Worm (Caenorhabditis elegans): ENCODE measurements around the gene rrsr-1.

The rrsr-1 gene

DNA sequence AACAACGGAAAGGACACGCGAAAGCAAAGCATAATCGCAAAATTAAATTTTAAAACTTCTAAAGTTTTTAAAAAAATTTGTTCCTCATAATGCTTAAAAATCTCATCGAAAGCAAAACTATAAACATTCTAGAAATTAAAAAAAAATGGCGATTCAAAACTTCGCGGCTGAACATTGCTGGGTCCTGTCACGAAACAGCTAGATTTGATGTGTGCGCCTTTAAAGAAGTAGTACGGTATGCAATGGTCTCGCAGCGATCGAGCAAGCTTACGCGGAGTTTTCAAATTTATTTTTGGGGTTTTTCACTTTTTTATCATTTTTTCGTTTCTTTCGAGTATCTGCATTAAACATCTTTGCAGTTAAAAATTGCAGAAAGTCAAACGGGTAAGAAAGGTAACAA lies 32.3 kb upstream of the rrsr-1 start, which contains the start of gene coh-3 (continued):
- TF ChIP-seq Y79H2A.3 (GFP tag; conservative IDR thresholded peaks at IDR 0.05) (no peak), hrde-1 (tag; optimal IDR thresholded peaks at IDR 0.05; ENCODE audit: borderline replicate concordance) (no peak), attf-3 (GFP tag; conservative IDR thresholded peaks at IDR 0.05) (no peak), dpff-1 (tag; optimal IDR thresholded peaks at IDR 0.05) (no peak), sptf-2 (GFP tag; optimal IDR thresholded peaks at IDR 0.05) (no peak), xnd-1 (tag; optimal IDR thresholded peaks at IDR 0.05) (peak; percentile 99), C17E4.6 (GFP tag; IDR thresholded peaks at IDR 0.05) (peak; percentile 78; the same call in 1 of the 2 replicates), lin-35 (GFP tag; optimal IDR thresholded peaks at IDR 0.05) (peak in 1 of 3 experiments; percentile 30), Y56A3A.18 (GFP tag; IDR thresholded peaks at IDR 0.05) (no peak), C06A6.2 (GFP tag; conservative IDR thresholded peaks at IDR 0.05) (no peak), hsf-1 (GFP tag; IDR thresholded peaks at IDR 0.05) (peak; percentile 93), ztf-28 (GFP tag; IDR thresholded peaks at IDR 0.05) (peak; percentile 53; the same call in 1 of the 2 replicates), lin-54 (GFP tag; optimal IDR thresholded peaks at IDR 0.05) (peak; percentile 90), Y53G8AR.9 (GFP tag; conservative IDR thresholded peaks at IDR 0.05) (peak; percentile 81), cebp-2 (GFP tag; IDR thresholded peaks at IDR 0.05) (no peak), tbp1 (GFP tag; optimal IDR thresholded peaks at IDR 0.05) (peak; percentile 69), nhr-27 (tag; optimal IDR thresholded peaks at IDR 0.05) (no peak), lsl-1 (GFP tag; optimal IDR thresholded peaks at IDR 0.05) (peak; percentile 99), attf-6 (GFP tag; IDR thresholded peaks at IDR 0.05) (peak; percentile 70), Y95B8A.8 (GFP tag; IDR thresholded peaks at IDR 0.05) (0 out of 2 replicates have a peak, but pooled peaks have one; percentile 35), tlf-1 (GFP tag; optimal IDR thresholded peaks at IDR 0.05) (peak; percentile 88), him-1 (tag; optimal IDR thresholded peaks at IDR 0.05) (peak; percentile 53), dpl-1 (GFP tag; optimal IDR thresholded peaks at IDR 0.05) (peak; percentile 90), rcor-1 (GFP tag; IDR thresholded peaks at IDR 0.05) (peak; percentile 76), athp-1 (tag; optimal IDR thresholded peaks at IDR 0.05) (peak; percentile 25), egrh-3 (GFP tag; IDR thresholded peaks at IDR 0.05) (no peak), ceh-91 (GFP tag; IDR thresholded peaks at IDR 0.05) (peak; percentile 96), lir-1 (GFP tag; conservative IDR thresholded peaks at IDR 0.05) (peak; percentile 53; the same call in 1 of the 2 replicates), hmg-1.2 (GFP tag; IDR thresholded peaks at IDR 0.05) (peak; percentile 49; the same call in 1 of the 2 replicates), F10E7.11 (tag; optimal IDR thresholded peaks at IDR 0.05) (no peak), Y67H2A.10 (GFP tag; conservative IDR thresholded peaks at IDR 0.05) (0 out of 2 replicates have a peak, but pooled peaks have one; percentile 25), zim-3 (tag; optimal IDR thresholded peaks at IDR 0.05) (no peak), F49E8.2 (tag; optimal IDR thresholded peaks at IDR 0.05; ENCODE audit: insufficient read depth) (peak; percentile 94), B0336.3 (GFP tag; IDR thresholded peaks at IDR 0.05) (peak; percentile 53; the same call in 1 of the 2 replicates), ztf-3 (GFP tag; optimal IDR thresholded peaks at IDR 0.05) (no peak), ets-4 (GFP tag; optimal IDR thresholded peaks at IDR 0.05) (no peak), dox-1 (GFP tag; IDR thresholded peaks at IDR 0.05) (peak; percentile 81), madf-6 (GFP tag; IDR thresholded peaks at IDR 0.05) (peak; percentile 99), madf-3 (GFP tag; IDR thresholded peaks at IDR 0.05) (peak; percentile 90), mcd-1 (GFP tag; IDR thresholded peaks at IDR 0.05) (peak; percentile 63), madf-8 (GFP tag; conservative IDR thresholded peaks at IDR 0.05) (peak; percentile 96), snpc-1.1 (tag; optimal IDR thresholded peaks at IDR 0.05; ENCODE audit: insufficient read depth) (peak; percentile 87), pbrm-1 (GFP tag; IDR thresholded peaks at IDR 0.05) (peak; percentile 74), Y53F4B.3 (GFP tag; IDR thresholded peaks at IDR 0.05) (peak; percentile 61; the same call in 1 of the 2 replicates)
